Fruit fly (Drosophila melanogaster) whole organism, prepupa: ENCODE measurements around the gene CG42450.
A peak's percentile ranks its signal among the peaks of the same experiment; 100 is the strongest.

Experiments used
- CG11902 ChIP-seq: fragments of 200-800 bp; sonication (Bioruptor generic); optimal IDR thresholded peaks from 3 replicates; lab custom pipeline; 2016; ENCODE audit warnings: missing biosample characterization, missing genetic modification characterization
- CG15336 ChIP-seq: fragments of 200-800 bp; sonication (Bioruptor generic); IDR thresholded peaks from 2 replicates; pipeline ENCODE4 v1.3.6; 2022; ENCODE audit warnings: missing biosample characterization, missing genetic modification characterization
- CG34406 ChIP-seq: fragments of 200-800 bp; sonication (Bioruptor generic); optimal IDR thresholded peaks from 3 replicates; lab custom pipeline; 2016; ENCODE audit warnings: missing biosample characterization, missing genetic modification characterization
- CG4318 ChIP-seq: fragments of 200-800 bp; sonication (Bioruptor generic); optimal IDR thresholded peaks from 3 replicates; lab custom pipeline; 2017; ENCODE audit warnings: missing biosample characterization, mild to moderate bottlenecking, missing genetic modification characterization
- CG6163 ChIP-seq: fragments of 200-800 bp; sonication (Bioruptor generic); IDR thresholded peaks from 3 replicates; pipeline ENCODE4 v1.3.6; 2022; ENCODE audit warnings: missing biosample characterization, missing genetic modification characterization
- CG6792 ChIP-seq: fragments of 200-800 bp; sonication (Bioruptor generic); optimal IDR thresholded peaks from 3 replicates; lab custom pipeline; 2016; ENCODE audit warnings: missing biosample characterization, missing genetic modification characterization
- CG6808 ChIP-seq: fragments of 200-800 bp; sonication (Bioruptor generic); optimal IDR thresholded peaks from 3 replicates; lab custom pipeline; 2017; ENCODE audit warnings: missing biosample characterization, missing genetic modification characterization, mild to moderate bottlenecking, moderate library complexity, missing genetic modification reagents
- CG7368 ChIP-seq: fragments of 200-800 bp; sonication (Bioruptor generic); optimal IDR thresholded peaks from 3 replicates; lab custom pipeline; 2016; ENCODE audit warnings: missing biosample characterization, missing genetic modification characterization
- CG8632 ChIP-seq: fragments of 200-800 bp; sonication (Bioruptor generic); optimal IDR thresholded peaks from 3 replicates; lab custom pipeline; 2016; ENCODE audit warnings: missing biosample characterization, missing genetic modification characterization
- CG9139 ChIP-seq: fragments of 200-800 bp; sonication (Bioruptor generic); optimal IDR thresholded peaks from 3 replicates; lab custom pipeline; 2017; ENCODE audit warnings: missing biosample characterization, mild to moderate bottlenecking, missing genetic modification characterization
- Eip75B ChIP-seq: fragments of 200-800 bp; sonication (Bioruptor generic); optimal IDR thresholded peaks from 3 replicates; lab custom pipeline; 2016; ENCODE audit warnings: missing biosample characterization, missing genetic modification characterization
- Eip93F ChIP-seq: fragments of 200-800 bp; sonication (Bioruptor generic); optimal IDR thresholded peaks from 2 replicates; lab custom pipeline; 2016; ENCODE audit warnings: missing biosample characterization, mild to moderate bottlenecking, missing genetic modification characterization
- Hr39 ChIP-seq: fragments of 200-800 bp; sonication (Bioruptor generic); optimal IDR thresholded peaks from 2 replicates; lab custom pipeline; 2016; ENCODE audit warnings: missing biosample characterization, missing genetic modification characterization
- Hr4 ChIP-seq: fragments of 200-800 bp; sonication (Bioruptor generic); optimal IDR thresholded peaks from 3 replicates; lab custom pipeline; 2016; ENCODE audit warnings: missing biosample characterization, missing genetic modification characterization
- OdsH ChIP-seq: fragments of 200-800 bp; sonication (Bioruptor generic); optimal IDR thresholded peaks from 3 replicates; lab custom pipeline; 2016; ENCODE audit warnings: missing biosample characterization, missing genetic modification characterization
- Sox102F ChIP-seq: fragments of 200-800 bp; sonication (Bioruptor generic); optimal IDR thresholded peaks from 2 replicates; lab custom pipeline; 2016; ENCODE audit warnings: missing biosample characterization, mild to moderate bottlenecking, missing genetic modification characterization
- acj6 ChIP-seq: fragments of 200-800 bp; sonication (Bioruptor generic); optimal IDR thresholded peaks from 3 replicates; lab custom pipeline; 2016; ENCODE audit warnings: missing biosample characterization, missing genetic modification characterization
- eg ChIP-seq: fragments of 200-800 bp; sonication (Bioruptor generic); IDR thresholded peaks from 3 replicates; pipeline ENCODE4 v1.3.6; 2022; ENCODE audit warnings: missing biosample characterization, missing genetic modification characterization
- fd85E ChIP-seq: fragments of 200-800 bp; sonication (Bioruptor generic); optimal IDR thresholded peaks from 3 replicates; lab custom pipeline; 2016; ENCODE audit warnings: missing biosample characterization, missing genetic modification characterization
- lz ChIP-seq: fragments of 200-800 bp; sonication (Bioruptor generic); optimal IDR thresholded peaks from 3 replicates; lab custom pipeline; 2016; ENCODE audit warnings: missing biosample characterization, missing genetic modification characterization
- salr ChIP-seq, 2 experiments: fragments of 200-800 bp; sonication (Bioruptor generic); optimal IDR thresholded peaks; 3 replicates each; lab custom pipeline; 2016 to 2018; ENCODE audit warnings: missing biosample characterization in 2 of 2, missing genetic modification characterization in 2 of 2, mild to moderate bottlenecking in 1 of 2
- spab ChIP-seq: fragments of 200-800 bp; sonication (Bioruptor generic); optimal IDR thresholded peaks from 2 replicates; lab custom pipeline; 2017; ENCODE audit warnings: missing biosample characterization, mild to moderate bottlenecking, missing genetic modification characterization, missing genetic modification reagents
- ss ChIP-seq, 2 experiments: fragments of 200-800 bp; sonication (Bioruptor generic); optimal IDR thresholded peaks; 2 replicates in 1 of 2; 3 replicates in 1 of 2; lab custom pipeline; 2017 to 2018; ENCODE audit warnings: mild to moderate bottlenecking in 2 of 2, missing biosample characterization in 2 of 2, missing genetic modification characterization in 2 of 2, moderate library complexity in 1 of 2
- vri ChIP-seq: fragments of 200-800 bp; sonication (Bioruptor generic); optimal IDR thresholded peaks from 3 replicates; lab custom pipeline; 2016; ENCODE audit warnings: missing biosample characterization, mild to moderate bottlenecking, missing genetic modification characterization

The CG42450 gene

DNA sequence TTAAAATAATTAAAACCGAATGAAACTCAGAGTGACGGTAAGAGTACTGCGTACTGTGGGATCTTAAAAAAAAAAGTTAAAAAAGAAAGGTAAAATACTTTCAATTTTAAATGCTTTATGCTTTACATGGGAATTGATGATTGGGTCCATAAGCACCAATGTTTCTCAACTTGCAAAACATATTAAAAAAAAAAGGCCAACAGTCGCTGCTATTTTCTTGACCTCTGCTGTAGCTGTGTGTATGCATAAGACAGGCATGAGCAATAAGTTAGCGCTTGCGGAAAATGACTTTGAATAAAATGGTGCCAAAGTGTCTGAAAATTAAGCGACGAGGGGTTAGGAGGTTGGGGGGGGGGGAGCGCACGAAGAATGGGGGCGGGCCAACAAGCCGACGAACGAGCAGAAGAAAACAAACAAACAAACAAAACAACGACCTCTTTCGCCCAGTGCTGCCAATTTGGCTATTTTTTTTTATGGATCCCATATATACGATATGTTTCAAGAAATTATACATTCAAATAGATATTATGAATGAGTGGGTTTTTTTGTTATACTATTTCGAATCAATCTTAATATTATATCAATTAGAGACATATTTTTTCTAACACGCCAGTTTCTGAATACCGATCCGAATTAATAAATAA, 56.5 kb downstream of the CG42450 start (continued):
- TF ChIP-seq CG8632 (GFP tag; lab: Kevin White, UChicago) (peak; percentile 63), vri (no peak), CG34406 (GFP tag; lab: Kevin White, UChicago) (peak; percentile 76), Sox102F (GFP tag; lab: Kevin White, UChicago) (peak; percentile 77), Eip93F (GFP tag; lab: Kevin White, UChicago) (no peak), acj6 (GFP tag; lab: Kevin White, UChicago) (peak; percentile 77), CG15336 (GFP tag; lab: Robert Waterston, UW) (peak; percentile 58), salr (GFP tag; optimal IDR thresholded peaks at IDR 0.05; lab: Kevin White, UChicago) (peak in 1 of 2 experiments; percentile 55), spab (GFP tag; lab: Kevin White, UChicago) (peak; percentile 71), Hr39 (peak; percentile 76), ss (GFP tag; optimal IDR thresholded peaks at IDR 0.05; lab: Kevin White, UChicago) (peak; percentile 65 to 70), OdsH (GFP tag; lab: Kevin White, UChicago) (no peak), CG7368 (GFP tag; lab: Kevin White, UChicago) (peak; percentile 77), CG9139 (GFP tag; lab: Kevin White, UChicago) (no peak), CG11902 (GFP tag; lab: Kevin White, UChicago) (peak; percentile 55), Eip75B (peak; percentile 68), eg (peak; percentile 78), fd85E (GFP tag; lab: Kevin White, UChicago) (no peak), lz (GFP tag; lab: Kevin White, UChicago) (peak; percentile 71), Hr4 (GFP tag; lab: Kevin White, UChicago) (no peak), CG6808 (peak; percentile 76), CG6792 (GFP tag; lab: Kevin White, UChicago) (peak; percentile 61), CG6163 (peak; percentile 86), CG4318 (GFP tag; lab: Kevin White, UChicago) (no peak)
